Worm (Caenorhabditis elegans): ENCODE results near the gene T09F5.20.
A peak's percentile ranks its signal among the peaks of the same experiment; 100 is the strongest.

Gene T09F5.20

DNA sequence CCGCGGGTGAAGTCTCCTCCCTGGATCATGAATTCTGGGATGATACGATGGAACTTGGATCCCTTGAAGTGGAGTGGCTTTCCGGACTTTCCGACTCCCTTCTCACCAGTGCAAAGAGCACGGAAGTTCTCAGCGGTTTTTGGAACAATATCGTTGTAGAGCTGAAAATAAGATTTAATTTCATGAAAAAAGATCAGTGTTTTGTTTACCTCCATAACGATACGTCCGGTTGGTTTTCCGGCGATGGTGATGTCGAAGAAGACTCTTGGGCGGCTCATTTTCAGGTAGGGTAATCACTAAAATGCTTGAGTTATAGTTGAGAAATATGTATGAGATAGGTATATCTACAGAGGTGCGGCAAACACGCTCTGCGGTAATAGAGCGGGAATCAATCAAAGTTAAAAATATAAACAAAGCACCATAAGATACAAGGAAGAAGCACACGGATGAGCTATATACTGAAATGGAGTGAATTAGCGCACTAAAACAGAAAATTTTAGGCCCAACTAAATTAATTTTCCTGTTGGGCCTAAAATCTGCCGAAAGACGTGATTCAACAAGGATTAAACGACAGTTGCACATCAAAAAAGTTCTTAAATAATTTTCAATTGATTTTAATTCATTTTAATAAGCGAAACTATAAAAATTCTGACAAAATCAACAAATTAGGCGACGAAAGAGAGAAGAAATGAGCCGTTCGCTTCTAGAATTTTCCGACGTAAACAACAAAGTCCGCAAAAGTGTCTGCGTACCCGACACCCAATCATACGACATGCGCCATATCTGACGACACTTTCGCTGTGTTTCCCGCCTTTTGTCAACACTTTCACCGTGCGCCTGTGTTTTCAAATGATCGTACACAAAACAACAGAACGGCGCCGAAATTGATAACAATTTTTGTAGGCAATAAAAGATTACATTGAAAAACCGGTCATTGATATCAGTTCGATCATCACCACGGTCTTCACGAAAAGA is 39.7 kb upstream of the T09F5.20 start, which contains the start of the genes cyn-7 and bath-36 (continued):
- TF ChIP-seq lsy-2 (tag; optimal IDR thresholded peaks at IDR 0.05) (peak; percentile 76 to 81), ceh-90 (tag; optimal IDR thresholded peaks at IDR 0.05) (no peak), skn-1 (tag; optimal IDR thresholded peaks at IDR 0.05) (peak; percentile 55), fkh-8 (tag; optimal IDR thresholded peaks at IDR 0.05) (peak; percentile 86), snpc-4 (tag; optimal IDR thresholded peaks at IDR 0.05) (peak; percentile 40), nhr-11 (tag; optimal IDR thresholded peaks at IDR 0.05) (peak; percentile 31), blmp-1 (tag; optimal IDR thresholded peaks at IDR 0.05) (peak; percentile 98), nhr-76 (tag; optimal IDR thresholded peaks at IDR 0.05) (no peak), ceh-88 (GFP tag; IDR thresholded peaks at IDR 0.05) (peak; percentile 20; the same call in 1 of the 2 replicates), mab-9 (GFP tag; IDR thresholded peaks at IDR 0.05) (no peak), ztf-11 (tag; optimal IDR thresholded peaks at IDR 0.05) (peak in 1 of 2 experiments; percentile 44), zip-4 (GFP tag; optimal IDR thresholded peaks at IDR 0.05) (peak; percentile 42), efl-1 (optimal IDR thresholded peaks at IDR 0.05) (peak; percentile 75 to 84), efl-1 (GFP tag; optimal IDR thresholded peaks at IDR 0.05 in 1 of 2) (peak; percentile 82 to 98), lin-14 (GFP tag; optimal IDR thresholded peaks at IDR 0.05) (peak; percentile 93), C34B4.2 (tag; optimal IDR thresholded peaks at IDR 0.05) (no peak), nhr-85 (tag) (peak; percentile 93), irx-1 (tag; optimal IDR thresholded peaks at IDR 0.05) (peak; percentile 69), elt-3 (tag; optimal IDR thresholded peaks at IDR 0.05) (peak in 2 of 6 experiments; percentile 81 to 92), pag-3 (tag; optimal IDR thresholded peaks at IDR 0.05; ENCODE audit: borderline replicate concordance, insufficient read depth) (peak; percentile 18)

DNA sequence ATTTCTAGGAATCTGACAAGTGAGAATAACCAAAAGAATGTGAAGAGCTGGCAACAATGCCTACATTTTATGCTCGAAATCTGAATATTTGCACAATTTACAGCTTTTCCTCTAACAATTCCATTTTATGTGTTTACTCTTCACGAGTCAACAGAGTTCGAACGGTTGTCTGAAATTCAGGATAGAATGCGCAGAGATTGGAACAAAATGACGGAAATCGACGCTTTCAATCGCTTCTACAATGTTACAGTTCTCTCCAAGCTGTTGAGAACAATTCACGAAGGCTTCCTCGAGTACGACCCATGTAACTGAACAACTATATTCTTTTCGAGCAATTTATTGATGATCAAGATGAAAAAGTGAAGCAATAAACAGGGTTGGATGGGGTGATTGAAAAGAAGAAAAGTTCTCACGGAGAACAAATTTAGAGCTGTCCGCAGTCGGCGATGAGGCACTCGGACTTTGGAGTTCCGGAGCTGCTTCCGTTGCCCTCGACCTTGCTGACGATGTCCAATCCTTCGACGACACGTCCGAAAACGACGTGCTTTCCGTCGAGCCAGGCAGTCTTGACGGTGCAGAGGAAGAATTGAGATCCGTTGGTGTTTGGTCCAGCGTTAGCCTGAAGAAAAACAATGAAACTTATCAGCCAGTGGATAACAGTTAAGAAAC is 38.7 kb upstream of the T09F5.20 start, which contains the start of gene Y75B12B.3:
Gene Y75B12B.3 (minus strand): TSS at position 21 of the 669 bp plus-strand sequence.
- TF ChIP-seq lsy-2 (tag; optimal IDR thresholded peaks at IDR 0.05) (no peak), pax-3 (tag; optimal IDR thresholded peaks at IDR 0.05) (peak; percentile 26), lin-13 (GFP tag; optimal IDR thresholded peaks at IDR 0.05) (no peak), ceh-88 (GFP tag; IDR thresholded peaks at IDR 0.05) (no peak), nhr-85 (tag) (peak; percentile 51), nhr-12 (tag; optimal IDR thresholded peaks at IDR 0.05) (no peak), Y116A8C.19 (tag; optimal IDR thresholded peaks at IDR 0.05; ENCODE audit: borderline replicate concordance) (no peak), grh-1 (GFP tag; IDR thresholded peaks at IDR 0.05) (0 out of 2 replicates have a peak, but pooled peaks have one; percentile 15), ztf-4 (tag; optimal IDR thresholded peaks at IDR 0.05) (no peak), nhr-77 (tag; optimal IDR thresholded peaks at IDR 0.05) (no peak), vab-15 (tag; optimal IDR thresholded peaks at IDR 0.05) (no peak), fkh-8 (tag; optimal IDR thresholded peaks at IDR 0.05) (no peak), nhr-237 (tag; optimal IDR thresholded peaks at IDR 0.05) (no peak), mab-9 (GFP tag; IDR thresholded peaks at IDR 0.05) (no peak), egl-13 (tag; optimal IDR thresholded peaks at IDR 0.05) (no peak), swsn-7 (tag; optimal IDR thresholded peaks at IDR 0.05) (no peak), efl-1 (optimal IDR thresholded peaks at IDR 0.05) (no peak), efl-1 (GFP tag; optimal IDR thresholded peaks at IDR 0.05 in 1 of 2) (peak in 1 of 2 experiments; percentile 58), aly-2 (tag; optimal IDR thresholded peaks at IDR 0.05) (peak; percentile 48), ets-5 (GFP tag; IDR thresholded peaks at IDR 0.05) (no peak), elt-3 (tag; optimal IDR thresholded peaks at IDR 0.05) (no peak), ces-1 (GFP tag; optimal IDR thresholded peaks at IDR 0.05) (no peak), irx-1 (tag; optimal IDR thresholded peaks at IDR 0.05) (no peak), ama-1 (optimal IDR thresholded peaks at IDR 0.05) (peak; percentile 93), lin-35 (GFP tag; optimal IDR thresholded peaks at IDR 0.05) (no peak), pqm-1 (tag; optimal IDR thresholded peaks at IDR 0.05) (no peak)
